Worm (Caenorhabditis elegans): ENCODE data around the gene scc-3.

DNA sequence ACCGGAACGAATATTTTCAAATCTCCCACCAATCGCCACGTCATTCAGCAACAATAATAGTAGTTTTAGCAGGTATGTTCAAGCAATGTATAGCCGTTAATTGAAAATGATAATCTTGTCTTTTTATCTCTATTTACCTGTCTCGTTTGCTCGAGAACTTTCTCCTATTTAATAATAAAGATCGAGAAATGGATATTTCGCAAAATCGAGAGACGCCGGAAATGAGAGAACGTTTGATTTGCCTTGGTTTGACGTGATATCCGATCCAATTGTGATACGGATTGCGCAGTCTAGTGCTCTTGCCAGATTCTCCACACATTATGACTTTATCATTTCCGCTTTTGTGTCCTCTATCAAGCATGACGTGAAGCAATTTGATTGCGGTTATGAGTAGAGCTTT is 10.1 kb downstream of the scc-3 start:
- no peak for TF ChIP-seq ama-1 (optimal IDR thresholded peaks at IDR 0.05)
- no peak for TF ChIP-seq B0310.2 (tag; optimal IDR thresholded peaks at IDR 0.05)
